Fruit fly (Drosophila melanogaster) whole organism, embryonic: ENCODE data around the gene Sld5.

Experiments
- Awh ChIP-seq: fragments of 200-800 bp; sonication (Bioruptor generic); IDR thresholded peaks from 2 replicates; pipeline ENCODE4, ENCODE4 v1.3.6; 2022; ENCODE audit warnings: missing biosample characterization, missing genetic modification characterization
- CG2199 ChIP-seq: fragments of 200-800 bp; sonication (Bioruptor generic); IDR thresholded peaks from 3 replicates; pipeline ENCODE4 v1.3.6; 2022; ENCODE audit warnings: missing biosample characterization, missing genetic modification characterization
- CG4424 ChIP-seq: fragments of 200-800 bp; sonication (Bioruptor generic); optimal IDR thresholded peaks from 3 replicates; lab custom pipeline; 2016; ENCODE audit warnings: missing biosample characterization, missing genetic modification characterization
- br ChIP-seq: fragments of >200 bp; optimal IDR thresholded peaks from 2 replicates; lab custom pipeline; 2017
- tna ChIP-seq: fragments of 200-800 bp; sonication (Bioruptor generic); IDR thresholded peaks from 2 replicates; pipeline ENCODE4 v1.3.6; 2022; ENCODE audit warnings: missing biosample characterization, missing genetic modification characterization; ENCODE audit not compliant: partially characterized antibody

DNA sequence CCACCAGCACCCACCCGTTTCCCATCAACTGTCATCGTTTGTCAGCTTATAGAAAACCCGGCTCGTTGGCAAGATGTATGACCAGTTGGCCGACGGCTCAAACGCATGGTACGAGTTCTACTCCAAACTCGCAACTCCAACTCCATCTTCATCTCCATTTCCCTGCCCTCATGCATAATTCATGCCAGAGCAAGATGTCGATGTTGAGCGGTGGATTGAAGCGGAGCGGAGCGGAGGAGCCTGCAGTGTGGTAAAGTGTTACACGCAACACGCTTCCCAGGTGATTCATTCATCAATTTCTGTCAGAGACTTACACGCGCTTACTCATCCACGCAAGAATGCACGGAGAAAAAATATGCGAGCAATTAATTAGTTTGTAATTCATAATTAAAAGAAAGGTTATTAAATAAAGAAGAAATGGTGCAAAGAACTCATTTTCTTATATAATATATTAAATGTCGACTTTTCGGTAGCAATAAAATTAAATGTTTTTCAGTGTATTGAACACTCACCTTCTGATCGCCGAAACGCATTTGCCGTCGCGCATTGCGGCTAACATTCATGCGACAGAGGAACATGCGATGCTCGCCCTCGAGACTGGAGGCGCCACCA, 25.1 kb upstream of the Sld5 start:
- TF ChIP-seq Awh (GFP tag; lab: Robert Waterston, UW) (peak; percentile 71; the same call in 1 of the 2 replicates), tna (no peak), CG4424 (GFP tag; lab: Kevin White, UChicago) (peak; percentile 58), CG2199 (GFP tag; lab: Robert Waterston, UW) (no peak), br (lab: Kevin White, UChicago) (no peak)
